Worm (Caenorhabditis elegans): ENCODE results near the gene sra-6.

The sra-6 gene

ce11 chrII:9507181-9507580 lies 43.4 kb downstream of the sra-6 start, which contains the start of gene gcy-3:
gcy-3 (minus strand) TSS chrII:9507281.
- TF ChIP-seq pha-4 (tag; optimal IDR thresholded peaks at IDR 0.05) (no peak), lsy-2 (tag; optimal IDR thresholded peaks at IDR 0.05) (no peak), ztf-11 (tag; optimal IDR thresholded peaks at IDR 0.05) (no peak), bed-3 (GFP tag; optimal IDR thresholded peaks at IDR 0.05) (no peak), hlh-1 (tag; optimal IDR thresholded peaks at IDR 0.05) (no peak), nhr-28 (tag; optimal IDR thresholded peaks at IDR 0.05) (no peak), ceh-39 (tag; optimal IDR thresholded peaks at IDR 0.05) (no peak), nhr-76 (tag; optimal IDR thresholded peaks at IDR 0.05) (no peak)

- TF ChIP-seq ceh-43 (GFP tag; optimal IDR thresholded peaks at IDR 0.05) (no peak), lin-32 (GFP tag; optimal IDR thresholded peaks at IDR 0.05) (no peak), sptf-1 (tag; optimal IDR thresholded peaks at IDR 0.05) (no peak), unc-62 (GFP tag; optimal IDR thresholded peaks at IDR 0.05) (no peak), nhr-2 (tag; optimal IDR thresholded peaks at IDR 0.05) (no peak), pha-4 (tag; optimal IDR thresholded peaks at IDR 0.05) (no peak)
These were observed 48.7 kb downstream of the sra-6 start for ce11 chrII:9501955-9502354.

- TF ChIP-seq ces-1 (GFP tag; optimal IDR thresholded peaks at IDR 0.05) = no peak
- TF ChIP-seq mls-2 (tag; optimal IDR thresholded peaks at IDR 0.05) = no peak
- TF ChIP-seq unc-39 (tag; optimal IDR thresholded peaks at IDR 0.05) = no peak
- TF ChIP-seq elt-3 (tag; optimal IDR thresholded peaks at IDR 0.05) = no peak
- TF ChIP-seq nhr-76 (tag; optimal IDR thresholded peaks at IDR 0.05) = no peak
- TF ChIP-seq mep-1 (tag; optimal IDR thresholded peaks at IDR 0.05) = no peak
- no peak for TF ChIP-seq nhr-12 (tag; optimal IDR thresholded peaks at IDR 0.05)
- TF ChIP-seq snpc-4 (tag; optimal IDR thresholded peaks at IDR 0.05) = no peak
- TF ChIP-seq drap-1 (GFP tag; optimal IDR thresholded peaks at IDR 0.05) = no peak
- no peak for TF ChIP-seq ceh-39 (tag; optimal IDR thresholded peaks at IDR 0.05)
- TF ChIP-seq sptf-1 (tag; optimal IDR thresholded peaks at IDR 0.05) = no peak
- no peak for TF ChIP-seq pha-4 (tag; optimal IDR thresholded peaks at IDR 0.05)
- TF ChIP-seq ztf-11 (tag; optimal IDR thresholded peaks at IDR 0.05) = no peak
- TF ChIP-seq ham-2 (GFP tag; optimal IDR thresholded peaks at IDR 0.05) = no peak
- no peak for TF ChIP-seq lin-32 (GFP tag; optimal IDR thresholded peaks at IDR 0.05)
- no peak for TF ChIP-seq cnd-1 (tag; optimal IDR thresholded peaks at IDR 0.05)
- no peak for TF ChIP-seq bed-3 (GFP tag; optimal IDR thresholded peaks at IDR 0.05)
- no peak for TF ChIP-seq unc-62 (GFP tag; optimal IDR thresholded peaks at IDR 0.05)
- no peak for TF ChIP-seq elt-1 (tag; optimal IDR thresholded peaks at IDR 0.05; ENCODE audit: borderline replicate concordance, insufficient read depth)
- TF ChIP-seq flh-1 (GFP tag; optimal IDR thresholded peaks at IDR 0.05) = no peak
These were observed 49.7 kb downstream of the sra-6 start for ce11 chrII:9500926-9501325.

- peak; percentile 24 for TF ChIP-seq ces-1 (GFP tag; optimal IDR thresholded peaks at IDR 0.05)
- no peak for TF ChIP-seq unc-62 (GFP tag; optimal IDR thresholded peaks at IDR 0.05)
These were observed 52.0 kb downstream of the sra-6 start for ce11 chrII:9498589-9498988.
